Fruit fly (Drosophila melanogaster) whole organism, wandering third instar larva: Measurements from ENCODE around the gene CG31760.

Experiments
- Abd-B ChIP-seq: fragments of >200 bp; optimal IDR thresholded peaks from 2 replicates; lab custom pipeline; 2017; ENCODE audit warnings: missing biosample characterization, missing genetic modification characterization
- CG32264 ChIP-seq: fragments of 200-800 bp; sonication (Bioruptor generic); optimal IDR thresholded peaks from 2 replicates; lab custom pipeline; 2016; ENCODE audit warnings: missing biosample characterization, missing genetic modification characterization
- CG9705 ChIP-seq: fragments of 200-800 bp; sonication (Bioruptor generic); optimal IDR thresholded peaks from 2 replicates; lab custom pipeline; 2018; ENCODE audit warnings: missing biosample characterization, mild to moderate bottlenecking, missing genetic modification characterization
- CrebA ChIP-seq: fragments of 200-800 bp; sonication (Bioruptor generic); optimal IDR thresholded peaks from 2 replicates; lab custom pipeline; 2016; ENCODE audit warnings: missing biosample characterization, mild to moderate bottlenecking, missing genetic modification characterization, borderline replicate concordance
- Dfd ChIP-seq: fragments of >200 bp; optimal IDR thresholded peaks from 2 replicates; lab custom pipeline; 2017; ENCODE audit warnings: missing biosample characterization, missing genetic modification characterization
- Dif ChIP-seq: fragments of 200-275, 200-300 bp; sonication (Bioruptor generic); optimal IDR thresholded peaks from 2 replicates; lab custom pipeline; 2018; ENCODE audit warnings: missing biosample characterization, missing genetic modification characterization; ENCODE audit not compliant: partially characterized antibody
- HLH106 ChIP-seq: fragments of 200-800 bp; optimal IDR thresholded peaks from 3 replicates; lab custom pipeline; 2019; ENCODE audit warnings: missing biosample characterization, mild to moderate bottlenecking, missing genetic modification characterization, moderate library complexity
- Hnf4 ChIP-seq: fragments of 200-800 bp; sonication (Bioruptor generic); optimal IDR thresholded peaks from 2 replicates; lab custom pipeline; 2016; ENCODE audit warnings: missing biosample characterization, mild to moderate bottlenecking, missing genetic modification characterization
- Hr78 ChIP-seq: fragments of >200 bp; optimal IDR thresholded peaks from 2 replicates; lab custom pipeline; 2017; ENCODE audit warnings: missing biosample characterization, missing genetic modification characterization
- Hr83 ChIP-seq: fragments of 200-300 bp; sonication (Bioruptor generic); optimal IDR thresholded peaks from 2 replicates; lab custom pipeline; 2016; ENCODE audit warnings: missing biosample characterization, mild to moderate bottlenecking, missing genetic modification characterization, moderate library complexity; ENCODE audit not compliant: poor library complexity, severe bottlenecking
- Jra ChIP-seq: sonication (Bioruptor generic); optimal IDR thresholded peaks from 2 replicates; lab custom pipeline; 2016; ENCODE audit warnings: missing biosample characterization, missing genetic modification characterization
- Mio ChIP-seq: sonication (Bioruptor generic); optimal IDR thresholded peaks from 2 replicates; lab custom pipeline; 2016; ENCODE audit warnings: missing biosample characterization, missing genetic modification characterization
- Myc ChIP-seq: fragments of >200 bp; optimal IDR thresholded peaks from 2 replicates; lab custom pipeline; 2017
- N ChIP-seq: fragments of >200 bp; optimal IDR thresholded peaks from 2 replicates; lab custom pipeline; 2018; ENCODE audit warnings: missing biosample characterization, missing external identifiers, missing genetic modification characterization
- OdsH ChIP-seq: fragments of 200-800 bp; sonication (Bioruptor generic); optimal IDR thresholded peaks from 2 replicates; lab custom pipeline; 2016; ENCODE audit warnings: missing biosample characterization, mild to moderate bottlenecking, missing genetic modification characterization
- Rel ChIP-seq, 2 experiments: fragments of 200-800 bp; sonication (Bioruptor generic) in 1 of 2; optimal IDR thresholded peaks; 2 replicates in 1 of 2; 3 replicates in 1 of 2; lab custom pipeline; 2016 to 2019; ENCODE audit warnings: mild to moderate bottlenecking in 2 of 2, missing biosample characterization in 2 of 2, missing genetic modification characterization in 2 of 2, moderate library complexity in 1 of 2
- Sp1 ChIP-seq: fragments of 200-800 bp; sonication (Bioruptor generic); optimal IDR thresholded peaks from 3 replicates; lab custom pipeline; 2019; ENCODE audit warnings: missing biosample characterization, mild to moderate bottlenecking, missing genetic modification characterization, moderate library complexity
- Vsx2 ChIP-seq: fragments of 200-300, 225-300 bp; sonication (Bioruptor generic); optimal IDR thresholded peaks from 2 replicates; lab custom pipeline; 2018; ENCODE audit warnings: missing biosample characterization, missing genetic modification characterization; ENCODE audit not compliant: partially characterized antibody
- brk ChIP-seq: fragments of 200-800 bp; sonication (Bioruptor generic); optimal IDR thresholded peaks from 2 replicates; lab custom pipeline; 2016; ENCODE audit warnings: missing biosample characterization, mild to moderate bottlenecking, missing genetic modification characterization
- dsf ChIP-seq: sonication (Bioruptor generic); optimal IDR thresholded peaks from 2 replicates; lab custom pipeline; 2016; ENCODE audit warnings: missing biosample characterization, missing genetic modification characterization, borderline replicate concordance
- ey ChIP-seq: fragments of 200-800 bp; sonication (Bioruptor generic); optimal IDR thresholded peaks from 2 replicates; lab custom pipeline; 2016; ENCODE audit warnings: missing biosample characterization, missing genetic modification characterization
- foxo ChIP-seq, 2 experiments: fragments of 200-800 bp; sonication (Bioruptor generic); optimal IDR thresholded peaks; 2 replicates in 1 of 2; 3 replicates in 1 of 2; lab custom pipeline; 2016 to 2017; ENCODE audit warnings: missing biosample characterization in 2 of 2, missing genetic modification characterization in 2 of 2
- fru ChIP-seq: fragments of 200-800 bp; sonication (Bioruptor generic); optimal IDR thresholded peaks from 3 replicates; lab custom pipeline; 2016; ENCODE audit warnings: missing biosample characterization, mild to moderate bottlenecking, missing genetic modification characterization
- jim ChIP-seq: fragments of 175-275, 200-325 bp; sonication (Bioruptor generic); optimal IDR thresholded peaks from 2 replicates; lab custom pipeline; 2016; ENCODE audit warnings: missing biosample characterization, mild to moderate bottlenecking, missing genetic modification characterization
- lola ChIP-seq: fragments of >200 bp; optimal IDR thresholded peaks from 2 replicates; lab custom pipeline; 2017; ENCODE audit warnings: missing biosample characterization, missing genetic modification characterization
- pan ChIP-seq: fragments of >200 bp; optimal IDR thresholded peaks from 2 replicates; lab custom pipeline; 2017
- psq ChIP-seq: fragments of 200-800 bp; sonication (Bioruptor generic); optimal IDR thresholded peaks from 3 replicates; lab custom pipeline; 2017; ENCODE audit warnings: missing biosample characterization, mild to moderate bottlenecking, missing genetic modification characterization, moderate library complexity
- rgr ChIP-seq: fragments of 200-800 bp; sonication (Bioruptor generic); optimal IDR thresholded peaks from 3 replicates; lab custom pipeline; 2016; ENCODE audit warnings: missing biosample characterization, mild to moderate bottlenecking, missing genetic modification characterization
- sage ChIP-seq: fragments of 200-800 bp; sonication (Bioruptor generic); optimal IDR thresholded peaks from 2 replicates; lab custom pipeline; 2016; ENCODE audit warnings: missing biosample characterization, mild to moderate bottlenecking, missing genetic modification characterization
- tai ChIP-seq: sonication (Bioruptor generic); optimal IDR thresholded peaks from 2 replicates; lab custom pipeline; 2016; ENCODE audit warnings: missing biosample characterization, missing genetic modification characterization
- usp ChIP-seq: fragments of >200 bp; optimal IDR thresholded peaks from 2 replicates; lab custom pipeline; 2017; ENCODE audit warnings: missing biosample characterization, missing genetic modification characterization
- woc ChIP-seq: sonication (Bioruptor generic); optimal IDR thresholded peaks from 2 replicates; lab custom pipeline; 2016; ENCODE audit warnings: missing biosample characterization, mild to moderate bottlenecking, missing genetic modification characterization

Gene CG31760

DNA sequence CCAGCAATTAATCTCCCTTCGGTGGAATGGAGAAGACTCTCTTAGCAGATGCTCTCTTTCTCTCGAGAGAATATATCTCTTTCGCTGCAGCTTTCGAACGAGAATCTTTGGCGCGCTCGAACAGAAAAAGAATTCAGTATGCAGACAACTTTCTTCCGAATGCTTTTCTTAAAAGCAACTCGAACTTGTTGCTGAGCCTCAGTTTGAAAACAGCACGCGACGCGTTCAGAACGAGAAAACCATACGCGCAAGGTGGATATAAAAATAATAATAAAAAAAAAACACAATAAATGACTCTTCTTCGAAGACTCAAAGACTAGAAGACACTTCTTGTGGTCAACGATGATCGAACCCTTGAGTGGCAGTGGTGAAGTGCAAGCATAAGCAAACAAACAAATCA, 28.4 kb upstream of the CG31760 start, which contains the start of gene CG17211:
CG17211 (plus strand) TSS at position 202 of the 400 bp plus-strand sequence.
- TF ChIP-seq usp (GFP tag; lab: Kevin White, UChicago) (no peak), foxo (GFP tag; optimal IDR thresholded peaks at IDR 0.05; lab: Kevin White, UChicago) (no peak), tai (GFP tag; lab: Kevin White, UChicago) (no peak), CrebA (GFP tag; lab: Kevin White, UChicago) (no peak), OdsH (no peak), Dfd (GFP tag; lab: Kevin White, UChicago) (no peak), woc (GFP tag; lab: Kevin White, UChicago) (no peak), Abd-B (no peak), fru (no peak), Hnf4 (GFP tag; lab: Kevin White, UChicago) (no peak), dsf (GFP tag; lab: Kevin White, UChicago) (no peak), brk (GFP tag; lab: Kevin White, UChicago) (no peak), N (no peak), Vsx2 (no peak), rgr (GFP tag; lab: Kevin White, UChicago) (no peak), Jra (no peak), CG32264 (GFP tag; lab: Kevin White, UChicago) (no peak)

DNA sequence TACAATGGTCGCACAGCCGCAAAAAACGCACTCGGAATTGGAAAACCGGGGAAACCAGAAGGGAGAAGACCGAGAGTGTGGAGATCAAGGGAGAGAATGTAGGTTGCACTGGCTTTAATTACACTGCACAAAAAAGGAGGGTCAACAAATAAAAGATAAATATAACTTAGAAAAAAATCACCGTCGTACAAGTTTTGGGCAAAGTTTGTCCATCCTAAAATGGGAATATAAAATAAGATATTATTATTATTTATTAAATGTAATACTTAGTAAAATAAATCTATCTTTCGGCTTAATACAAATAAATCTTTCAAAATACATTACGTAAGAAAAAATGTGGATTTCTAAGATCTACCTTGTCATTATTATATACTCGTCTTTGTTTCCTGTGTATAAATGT, 26.8 kb upstream of the CG31760 start:
- no peak for TF ChIP-seq CG32264 (GFP tag; lab: Kevin White, UChicago)
- no peak for TF ChIP-seq CrebA (GFP tag; lab: Kevin White, UChicago)
- no peak for TF ChIP-seq Sp1 (GFP tag; lab: Kevin White, UChicago)
- no peak for TF ChIP-seq fru

DNA sequence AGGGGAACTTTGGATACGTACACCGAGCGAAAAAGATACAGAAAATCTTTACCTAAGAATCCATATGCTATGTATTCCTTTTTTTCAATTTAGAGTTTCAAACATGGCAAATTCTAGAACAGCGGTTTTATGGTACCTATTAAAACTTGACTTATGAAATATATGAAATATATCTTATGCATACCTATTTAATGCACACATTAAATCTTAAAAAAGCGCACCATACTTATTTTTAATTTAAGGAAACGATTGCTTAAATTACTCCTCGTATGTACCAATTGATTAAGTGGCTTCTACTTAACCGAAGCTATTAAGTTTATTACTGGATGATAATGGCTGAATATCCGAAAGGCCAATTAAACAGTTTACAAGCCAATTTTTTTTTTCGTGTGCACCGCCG, 22.6 kb upstream of the CG31760 start:
- TF ChIP-seq foxo (GFP tag; optimal IDR thresholded peaks at IDR 0.05; lab: Kevin White, UChicago) (peak in 1 of 2 experiments; percentile 4), woc (GFP tag; lab: Kevin White, UChicago) (no peak)

DNA sequence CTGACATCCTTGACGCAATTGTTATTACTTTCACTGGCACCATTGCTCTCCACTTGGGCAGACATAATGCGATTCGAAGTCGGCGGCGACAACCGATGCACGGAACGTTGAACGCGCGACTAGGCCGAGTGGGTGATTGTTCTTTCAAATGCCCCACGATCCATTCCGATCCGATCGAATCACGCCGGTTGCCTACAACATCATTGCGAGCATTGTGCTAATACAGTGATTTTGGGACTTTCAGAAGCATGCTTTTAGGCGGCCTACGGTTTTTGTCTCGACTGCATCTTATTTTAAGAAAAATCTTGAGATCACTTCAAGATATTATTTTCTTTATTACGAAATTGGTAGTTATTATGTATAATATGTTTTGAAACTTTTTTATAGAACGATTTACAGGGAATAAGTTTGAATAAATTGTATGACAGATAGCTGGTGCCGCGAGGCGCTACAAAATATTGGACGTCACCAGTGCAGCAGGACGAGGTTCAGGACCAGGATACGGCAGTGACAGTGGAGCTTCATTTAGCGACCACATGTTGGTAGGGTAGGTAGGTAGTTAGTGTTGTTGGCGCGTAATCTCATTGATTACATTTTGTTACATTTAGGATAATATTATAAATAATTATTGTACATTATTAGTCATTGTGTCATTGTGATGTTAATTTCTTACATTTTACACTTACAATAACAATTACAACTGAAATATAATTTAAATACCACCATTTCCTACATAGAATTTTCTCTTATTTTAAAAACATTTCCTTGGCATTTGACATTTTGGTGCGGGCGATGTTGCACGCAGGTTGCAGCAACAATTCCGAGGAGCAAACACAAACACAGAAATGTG, 9.1 kb upstream of the CG31760 start, which contains the start of gene rho-6:
rho-6 (minus strand) TSS at position 137 of the 850 bp plus-strand sequence.
- TF ChIP-seq Myc (lab: Kevin White, UChicago) (peak; percentile 58), foxo (GFP tag; optimal IDR thresholded peaks at IDR 0.05; lab: Kevin White, UChicago) (no peak)

dm6 chr2L:12134125-12134378, 8.5 kb upstream of the CG31760 start:
- TF ChIP-seq usp (GFP tag; lab: Kevin White, UChicago) (no peak), Sp1 (GFP tag; lab: Kevin White, UChicago) (no peak), lola (no peak), Hr83 (GFP tag; lab: Kevin White, UChicago) (no peak), OdsH (no peak), sage (GFP tag; lab: Kevin White, UChicago) (no peak), Vsx2 (no peak), Abd-B (no peak), CG9705 (GFP tag; lab: Kevin White, UChicago) (no peak), CG32264 (GFP tag; lab: Kevin White, UChicago) (no peak), Myc (lab: Kevin White, UChicago) (no peak), Rel (GFP tag; optimal IDR thresholded peaks at IDR 0.05; lab: Kevin White, UChicago) (no peak), Rel (tag; optimal IDR thresholded peaks at IDR 0.05; lab: Kevin White, UChicago) (no peak), Hr78 (no peak), jim (GFP tag; lab: Kevin White, UChicago) (no peak), pan (lab: Kevin White, UChicago) (no peak), HLH106 (tag; lab: Kevin White, UChicago) (no peak)

DNA sequence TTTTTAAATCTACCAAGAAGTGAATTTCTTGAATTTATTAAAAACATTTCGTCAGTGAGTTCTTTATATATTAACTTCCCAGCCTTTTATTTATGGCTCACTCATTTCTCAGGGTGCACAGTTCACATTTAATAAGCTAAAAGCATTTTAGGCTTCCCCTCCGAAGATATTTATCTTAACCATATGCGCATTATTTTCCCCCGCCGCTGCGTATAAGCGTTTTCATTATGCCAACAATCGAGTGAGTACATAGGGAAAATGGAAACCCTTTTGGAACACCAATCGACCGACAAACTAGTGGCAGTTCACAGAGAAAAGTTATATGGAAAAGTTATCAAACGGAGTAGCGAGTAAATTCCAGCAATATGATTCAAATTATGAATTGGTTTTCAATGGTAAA, 4.9 kb upstream of the CG31760 start, which contains the start of gene Gr33a:
Gr33a (plus strand) TSS at position 301 of the 400 bp plus-strand sequence.
- no peak for TF ChIP-seq Rel (GFP tag; optimal IDR thresholded peaks at IDR 0.05; lab: Kevin White, UChicago)
- TF ChIP-seq Rel (tag; optimal IDR thresholded peaks at IDR 0.05; lab: Kevin White, UChicago) = no peak
- no peak for TF ChIP-seq Myc (lab: Kevin White, UChicago)
- no peak for TF ChIP-seq Hr78
- TF ChIP-seq Mio (GFP tag; lab: Kevin White, UChicago) = no peak
- no peak for TF ChIP-seq sage (GFP tag; lab: Kevin White, UChicago)
- TF ChIP-seq psq (GFP tag; lab: Kevin White, UChicago) = no peak
- TF ChIP-seq Hnf4 (GFP tag; lab: Kevin White, UChicago) = no peak
- TF ChIP-seq Dif (GFP tag; lab: Kevin White, UChicago) = no peak
- TF ChIP-seq Hr83 (GFP tag; lab: Kevin White, UChicago) = no peak
- no peak for TF ChIP-seq Jra
- no peak for TF ChIP-seq lola
- TF ChIP-seq tai (GFP tag; lab: Kevin White, UChicago) = no peak
- TF ChIP-seq woc (GFP tag; lab: Kevin White, UChicago) = no peak
- no peak for TF ChIP-seq ey
- TF ChIP-seq Abd-B = no peak
- no peak for TF ChIP-seq CG9705 (GFP tag; lab: Kevin White, UChicago)
